Worm (Caenorhabditis elegans) whole organism, mixed stage, embryonic: Measurements from ENCODE around the gene B0024.3.

Experiments
- M03D4.4 ChIP-seq: sonication (generic microtip); optimal IDR thresholded peaks from 2 replicates; lab custom pipeline; 2017; ENCODE audit warnings: mild to moderate bottlenecking, missing genetic modification characterization, missing compliant biosample characterization
- bed-3 ChIP-seq: fragments of 200-800 bp; sonication (Bioruptor generic); optimal IDR thresholded peaks from 3 replicates; lab custom pipeline; 2018; ENCODE audit warnings: mild to moderate bottlenecking, missing genetic modification characterization, moderate library complexity, missing compliant biosample characterization
- blmp-1 ChIP-seq: fragments of 150-350 bp; optimal IDR thresholded peaks from 2 replicates; lab custom pipeline; 2014; ENCODE audit warnings: missing biosample characterization, missing genetic modification characterization
- ceh-39 ChIP-seq: fragments of 150-350 bp; optimal IDR thresholded peaks from 2 replicates; lab custom pipeline; 2014; ENCODE audit warnings: missing biosample characterization, missing genetic modification characterization
- ceh-43 ChIP-seq: fragments of 200-800 bp; sonication (Bioruptor generic); optimal IDR thresholded peaks from 2 replicates; lab custom pipeline; 2018; ENCODE audit warnings: mild to moderate bottlenecking, missing genetic modification characterization, moderate library complexity, missing compliant biosample characterization
- ceh-83 ChIP-seq: fragments of 200-800 bp; sonication (Bioruptor generic); optimal IDR thresholded peaks from 2 replicates; lab custom pipeline; 2018; ENCODE audit warnings: mild to moderate bottlenecking, missing genetic modification characterization, missing compliant biosample characterization
- ces-1 ChIP-seq: fragments of 150-350 bp; optimal IDR thresholded peaks from 2 replicates; lab custom pipeline; 2014; ENCODE audit warnings: missing biosample characterization, missing genetic modification reagents, missing genetic modification characterization
- cnd-1 ChIP-seq: fragments of 200-800 bp; sonication (Bioruptor generic); optimal IDR thresholded peaks from 2 replicates; lab custom pipeline; 2018; ENCODE audit warnings: mild to moderate bottlenecking, missing genetic modification characterization, missing compliant biosample characterization
- drap-1 ChIP-seq: fragments of 200-800 bp; sonication (Bioruptor generic); optimal IDR thresholded peaks from 3 replicates; lab custom pipeline; 2018; ENCODE audit warnings: mild to moderate bottlenecking, missing genetic modification characterization, missing compliant biosample characterization
- elt-3 ChIP-seq: fragments of 150-350 bp; optimal IDR thresholded peaks from 2 replicates; lab custom pipeline; 2014; ENCODE audit warnings: missing biosample characterization, missing genetic modification characterization
- flh-1 ChIP-seq: fragments of 200-800 bp; sonication (Bioruptor generic); optimal IDR thresholded peaks from 2 replicates; lab custom pipeline; 2018; ENCODE audit warnings: mild to moderate bottlenecking, missing genetic modification characterization, moderate library complexity, missing compliant biosample characterization
- ham-2 ChIP-seq: fragments of 200-800 bp; sonication (Bioruptor generic); optimal IDR thresholded peaks from 2 replicates; lab custom pipeline; 2018; ENCODE audit warnings: mild to moderate bottlenecking, missing genetic modification characterization, missing compliant biosample characterization
- hlh-1 ChIP-seq: fragments of 150-350 bp; optimal IDR thresholded peaks from 2 replicates; lab custom pipeline; 2014; ENCODE audit warnings: missing biosample characterization, missing genetic modification reagents, missing genetic modification characterization
- lin-13 ChIP-seq: fragments of 150-350 bp; optimal IDR thresholded peaks from 2 replicates; lab custom pipeline; 2014; ENCODE audit warnings: missing biosample characterization, missing genetic modification characterization
- lin-32 ChIP-seq: fragments of 200-800 bp; sonication (Bioruptor generic); optimal IDR thresholded peaks from 2 replicates; lab custom pipeline; 2018; ENCODE audit warnings: mild to moderate bottlenecking, missing genetic modification characterization, missing compliant biosample characterization
- lsy-2 ChIP-seq: fragments of 150-350 bp; optimal IDR thresholded peaks from 2 replicates; lab custom pipeline; 2014; ENCODE audit warnings: missing biosample characterization, missing genetic modification characterization
- mab-5 ChIP-seq: fragments of 150-350 bp; optimal IDR thresholded peaks from 2 replicates; lab custom pipeline; 2014; ENCODE audit warnings: missing biosample characterization, missing genetic modification characterization
- mep-1 ChIP-seq: fragments of 150-350 bp; optimal IDR thresholded peaks from 2 replicates; lab custom pipeline; 2017; ENCODE audit warnings: missing biosample characterization, missing genetic modification reagents, missing genetic modification characterization, inconsistent platforms
- mls-2 ChIP-seq: sonication (generic microtip); optimal IDR thresholded peaks from 2 replicates; lab custom pipeline; 2016; ENCODE audit warnings: mild to moderate bottlenecking, missing genetic modification characterization, moderate library complexity, missing compliant biosample characterization
- nhr-12 ChIP-seq: fragments of 150-350 bp; optimal IDR thresholded peaks from 2 replicates; lab custom pipeline; 2014; ENCODE audit warnings: missing biosample characterization, missing genetic modification characterization
- nhr-2 ChIP-seq: fragments of 150-350 bp; optimal IDR thresholded peaks from 2 replicates; lab custom pipeline; 2014; ENCODE audit warnings: missing biosample characterization, missing genetic modification characterization
- nhr-237 ChIP-seq: fragments of 150-350 bp; optimal IDR thresholded peaks from 2 replicates; lab custom pipeline; 2014; ENCODE audit warnings: missing biosample characterization, missing genetic modification characterization
- nhr-28 ChIP-seq: fragments of 150-350 bp; optimal IDR thresholded peaks from 2 replicates; lab custom pipeline; 2014; ENCODE audit warnings: missing biosample characterization, missing genetic modification characterization
- nhr-76 ChIP-seq: sonication (generic microtip); optimal IDR thresholded peaks from 2 replicates; lab custom pipeline; 2017; ENCODE audit warnings: missing biosample characterization, missing genetic modification characterization
- pha-4 ChIP-seq: fragments of 150-350 bp; optimal IDR thresholded peaks from 2 replicates; lab custom pipeline; 2018; ENCODE audit warnings: missing biosample characterization, missing genetic modification reagents, missing genetic modification characterization
- snpc-4 ChIP-seq: fragments of 150-350 bp; optimal IDR thresholded peaks from 2 replicates; lab custom pipeline; 2014; ENCODE audit warnings: missing biosample characterization, missing genetic modification characterization
- sptf-1 ChIP-seq: sonication (generic microtip); optimal IDR thresholded peaks from 2 replicates; lab custom pipeline; 2017; ENCODE audit warnings: mild to moderate bottlenecking, missing genetic modification characterization, moderate library complexity, missing compliant biosample characterization
- tbx-8 ChIP-seq: fragments of 200-800 bp; sonication (Bioruptor generic); optimal IDR thresholded peaks from 2 replicates; lab custom pipeline; 2018; ENCODE audit warnings: mild to moderate bottlenecking, missing genetic modification characterization, moderate library complexity, missing compliant biosample characterization
- unc-120 ChIP-seq: sonication (generic microtip); optimal IDR thresholded peaks from 2 replicates; lab custom pipeline; 2017; ENCODE audit warnings: missing genetic modification characterization, missing compliant biosample characterization; ENCODE audit not compliant: poor library complexity, severe bottlenecking
- unc-39 ChIP-seq: fragments of 150-350 bp; optimal IDR thresholded peaks from 2 replicates; lab custom pipeline; 2014; ENCODE audit warnings: missing biosample characterization, missing genetic modification characterization
- unc-62 ChIP-seq: fragments of 150-350 bp; optimal IDR thresholded peaks from 2 replicates; lab custom pipeline; 2014; ENCODE audit warnings: missing biosample characterization, missing genetic modification reagents, missing genetic modification characterization
- zip-8 ChIP-seq: fragments of 150-350 bp; optimal IDR thresholded peaks from 2 replicates; lab custom pipeline; 2014; ENCODE audit warnings: missing biosample characterization, missing genetic modification characterization
- ztf-11 ChIP-seq: fragments of 150-350 bp; optimal IDR thresholded peaks from 2 replicates; lab custom pipeline; 2014; ENCODE audit warnings: missing biosample characterization, missing genetic modification characterization

The B0024.3 gene

DNA sequence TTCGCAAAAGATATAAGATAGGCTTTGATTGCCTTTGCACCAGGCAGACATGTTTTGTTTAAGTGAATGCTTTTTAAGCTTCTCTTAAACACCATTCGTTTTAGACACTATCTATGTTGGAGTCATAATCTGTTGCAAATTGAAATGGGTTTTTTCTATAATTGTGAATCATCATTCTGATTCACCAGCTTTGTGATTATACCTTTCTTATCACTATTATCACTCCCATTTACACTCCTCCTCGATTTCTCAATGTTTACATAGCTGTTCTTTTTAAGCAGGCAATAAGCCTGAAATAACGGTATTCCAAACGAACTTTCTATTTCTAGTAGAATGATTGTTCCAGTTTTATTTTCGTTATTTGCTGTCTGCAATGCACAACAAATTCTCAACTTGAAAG is 9.7 kb downstream of the B0024.3 start, which contains the start of gene B0024.4:
Gene B0024.4, plus strand, starts transcription at position 301 of the 400 bp plus-strand sequence.
- TF ChIP-seq ceh-43 (GFP tag; lab: Kevin White, UChicago) (no peak), unc-39 (tag; lab: Kevin White, UChicago) (no peak), zip-8 (tag; lab: Kevin White, UChicago) (no peak), mep-1 (no peak), flh-1 (GFP tag; lab: Kevin White, UChicago) (no peak), bed-3 (GFP tag; lab: Kevin White, UChicago) (no peak), ztf-11 (tag; lab: Kevin White, UChicago) (no peak), blmp-1 (tag; lab: Kevin White, UChicago) (no peak), sptf-1 (no peak), elt-3 (tag; lab: Kevin White, UChicago) (no peak)
- TF ChIP-seq, all 35 proteins: peak for 0

ce11 chrV:10307283-10307682 is 19.9 kb downstream of the B0024.3 start, which contains the start of gene che-12:
Gene che-12, minus strand, starts transcription at chrV:10307383.
- no peak for TF ChIP-seq nhr-12 (tag; lab: Kevin White, UChicago)
- TF ChIP-seq mls-2 (tag; lab: Kevin White, UChicago) = no peak
- no peak for TF ChIP-seq nhr-237
- no peak for TF ChIP-seq blmp-1 (tag; lab: Kevin White, UChicago)
- no peak for TF ChIP-seq nhr-2 (tag; lab: Kevin White, UChicago)
- no peak for TF ChIP-seq ztf-11 (tag; lab: Kevin White, UChicago)
- TF ChIP-seq nhr-28 (tag; lab: Kevin White, UChicago) = no peak
- TF ChIP-seq unc-120 = no peak
- no peak for TF ChIP-seq ceh-39 (tag; lab: Kevin White, UChicago)
- no peak for TF ChIP-seq lin-32
- no peak for TF ChIP-seq ceh-43 (GFP tag; lab: Kevin White, UChicago)
- no peak for TF ChIP-seq drap-1
- no peak for TF ChIP-seq bed-3 (GFP tag; lab: Kevin White, UChicago)

- TF ChIP-seq hlh-1 (tag; lab: Kevin White, UChicago) (no peak), cnd-1 (no peak), unc-62 (GFP tag; lab: Kevin White, UChicago) (no peak), mep-1 (no peak), ces-1 (GFP tag; lab: Kevin White, UChicago) (no peak), M03D4.4 (tag; lab: Kevin White, UChicago) (no peak), pha-4 (tag; lab: Kevin White, UChicago) (no peak)
Observed at ce11 chrV:10313953-10314352, 26.6 kb downstream of the B0024.3 start, which contains the start of gene gcy-6. Gene gcy-6, minus strand, starts transcription at chrV:10314053.

- TF ChIP-seq ces-1 (GFP tag; lab: Kevin White, UChicago) (no peak), cnd-1 (no peak), ztf-11 (tag; lab: Kevin White, UChicago) (no peak), sptf-1 (no peak), ceh-83 (no peak), nhr-2 (tag; lab: Kevin White, UChicago) (no peak), pha-4 (tag; lab: Kevin White, UChicago) (no peak), unc-62 (GFP tag; lab: Kevin White, UChicago) (no peak), hlh-1 (tag; lab: Kevin White, UChicago) (no peak), ceh-39 (tag; lab: Kevin White, UChicago) (no peak), lsy-2 (tag; lab: Kevin White, UChicago) (no peak), lin-13 (no peak)
Observed at ce11 chrV:10314371-10314770, 27.0 kb downstream of the B0024.3 start, which contains the start of gene trx-2. Gene trx-2, plus strand, starts transcription at chrV:10314671.

DNA sequence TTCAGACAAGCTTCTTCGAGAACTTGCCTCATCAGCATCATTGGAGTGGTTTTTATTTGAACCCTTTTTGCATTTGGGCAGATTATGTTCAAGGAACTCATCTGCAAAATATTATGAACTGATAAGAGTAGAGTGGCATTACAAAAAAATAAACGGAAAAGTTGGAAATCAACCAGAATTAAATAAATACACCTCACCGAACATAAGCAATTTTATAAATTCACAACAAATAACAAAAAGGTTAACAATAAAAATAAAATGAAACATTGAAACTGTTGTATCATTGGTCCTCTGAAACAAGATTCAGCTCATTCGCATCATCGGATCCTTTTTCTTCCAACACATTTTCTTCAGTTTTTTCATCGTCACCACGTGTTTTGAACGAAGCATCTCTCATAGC is 29.9 kb downstream of the B0024.3 start, which contains the start of gene asps-1:
Gene asps-1, minus strand, starts transcription at position 101 of the 400 bp plus-strand sequence.
- no peak for TF ChIP-seq pha-4 (tag; lab: Kevin White, UChicago)
- no peak for TF ChIP-seq cnd-1
- no peak for TF ChIP-seq tbx-8 (GFP tag; lab: Kevin White, UChicago)
- TF ChIP-seq nhr-28 (tag; lab: Kevin White, UChicago) = no peak

DNA sequence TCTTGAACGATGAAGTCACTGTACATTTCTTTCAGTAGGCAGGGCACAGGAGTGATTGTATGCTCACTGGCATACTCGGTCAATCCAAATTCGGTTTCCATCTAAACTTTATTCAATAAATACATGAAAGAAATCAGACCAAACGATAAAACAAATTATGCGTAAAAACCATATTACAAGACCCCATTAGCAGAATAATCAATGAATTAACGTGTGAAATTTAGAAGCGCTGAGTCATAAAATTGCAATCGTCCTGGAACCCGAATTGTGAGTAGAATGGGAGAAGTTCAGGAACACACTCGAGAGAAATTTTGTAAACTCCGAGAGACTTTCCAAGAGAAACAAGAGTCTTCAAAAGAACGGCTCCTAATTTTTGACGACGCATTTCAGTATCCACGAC is 32.1 kb downstream of the B0024.3 start, which contains the start of gene B0024.11:
Gene B0024.11, minus strand, starts transcription at position 101 of the 400 bp plus-strand sequence.
- no peak for TF ChIP-seq hlh-1 (tag; lab: Kevin White, UChicago)
- no peak for TF ChIP-seq mab-5 (tag; lab: Kevin White, UChicago)
- no peak for TF ChIP-seq M03D4.4 (tag; lab: Kevin White, UChicago)
- no peak for TF ChIP-seq ham-2 (GFP tag; lab: Kevin White, UChicago)
- TF ChIP-seq nhr-76 (tag; lab: Kevin White, UChicago) = no peak
- no peak for TF ChIP-seq nhr-12 (tag; lab: Kevin White, UChicago)
- no peak for TF ChIP-seq snpc-4 (tag; lab: Kevin White, UChicago)
- TF ChIP-seq unc-62 (GFP tag; lab: Kevin White, UChicago) = no peak
- TF ChIP-seq ces-1 (GFP tag; lab: Kevin White, UChicago) = no peak
- no peak for TF ChIP-seq ceh-43 (GFP tag; lab: Kevin White, UChicago)
- no peak for TF ChIP-seq nhr-28 (tag; lab: Kevin White, UChicago)
- no peak for TF ChIP-seq sptf-1
- no peak for TF ChIP-seq lin-13
- no peak for TF ChIP-seq tbx-8 (GFP tag; lab: Kevin White, UChicago)
- TF ChIP-seq flh-1 (GFP tag; lab: Kevin White, UChicago) = no peak
- TF ChIP-seq pha-4 (tag; lab: Kevin White, UChicago) = no peak
- TF ChIP-seq lsy-2 (tag; lab: Kevin White, UChicago) = no peak
